Worm (Caenorhabditis elegans) whole organism, L4 larva: ENCODE measurements around the gene act-2.

Experiments used
- D1046.2 ChIP-seq: fragments of 200-800 bp; sonication (Bioruptor generic); IDR thresholded peaks from 2 replicates; pipeline ENCODE4 v1.3.6; 2022; ENCODE audit warnings: missing genetic modification characterization, missing compliant biosample characterization
- F10B5.3 ChIP-seq: sonication (generic microtip); optimal IDR thresholded peaks from 2 replicates; lab custom pipeline; 2016; ENCODE audit warnings: mild to moderate bottlenecking, missing genetic modification characterization, missing compliant biosample characterization
- F37D6.2 ChIP-seq: sonication (generic microtip); optimal IDR thresholded peaks from 2 replicates; lab custom pipeline; 2016; ENCODE audit warnings: mild to moderate bottlenecking, missing genetic modification characterization, missing compliant biosample characterization
- F44E2.7 ChIP-seq: fragments of 200-800 bp; sonication (Bioruptor generic); IDR thresholded peaks from 2 replicates; pipeline ENCODE4 v2.1.2; 2022; ENCODE audit warnings: missing genetic modification characterization, missing compliant biosample characterization
- R02D3.7 ChIP-seq: fragments of 150-350 bp; sonication (generic microtip); optimal IDR thresholded peaks from 3 replicates; lab custom pipeline; 2014; ENCODE audit warnings: missing biosample characterization, missing genetic modification characterization
- T26A8.4 ChIP-seq: fragments of 200-800 bp; sonication (Bioruptor generic); IDR thresholded peaks from 2 replicates; pipeline ENCODE4 v1.3.6; 2022; ENCODE audit warnings: missing genetic modification characterization, missing compliant biosample characterization
- Y105C5A.15 ChIP-seq: fragments of 200-800 bp; sonication (Bioruptor generic); IDR thresholded peaks from 2 replicates; pipeline ENCODE4 v1.3.6; 2022; ENCODE audit warnings: missing genetic modification characterization, missing compliant biosample characterization
- Y48G9A.11 ChIP-seq: fragments of 200-800 bp; sonication (Bioruptor generic); IDR thresholded peaks from 2 replicates; pipeline ENCODE4 v1.3.6; 2022; ENCODE audit warnings: missing genetic modification reagents, missing genetic modification characterization, missing compliant biosample characterization
- Y75B8A.6 ChIP-seq: fragments of 200-800 bp; sonication (Bioruptor generic); IDR thresholded peaks from 2 replicates; pipeline ENCODE4 v1.3.6; 2022; ENCODE audit warnings: missing genetic modification reagents, missing genetic modification characterization, missing compliant biosample characterization
- ZK546.5 ChIP-seq, 2 experiments: sonication (generic microtip); optimal IDR thresholded peaks; 2 replicates each; lab custom pipeline; 2017; ENCODE audit warnings: missing biosample characterization in 2 of 2, missing genetic modification characterization in 2 of 2
- aly-2 ChIP-seq: sonication (generic microtip); optimal IDR thresholded peaks from 2 replicates; lab custom pipeline; 2018; ENCODE audit warnings: missing biosample characterization, missing genetic modification characterization
- attf-4 ChIP-seq: sonication (generic microtip); optimal IDR thresholded peaks from 3 replicates; lab custom pipeline; 2017; ENCODE audit warnings: missing biosample characterization, missing genetic modification characterization
- ceh-20 ChIP-seq: fragments of 200-800 bp; sonication (Bioruptor generic); IDR thresholded peaks from 2 replicates; pipeline ENCODE4 v1.3.6; 2022; ENCODE audit warnings: missing genetic modification reagents, missing genetic modification characterization, missing compliant biosample characterization
- ceh-82 ChIP-seq: sonication (generic microtip); optimal IDR thresholded peaks from 2 replicates; lab custom pipeline; 2017; ENCODE audit warnings: missing biosample characterization, missing genetic modification characterization
- ces-1 ChIP-seq: fragments of 150-350 bp; sonication (generic microtip); optimal IDR thresholded peaks from 4 replicates; lab custom pipeline; 2014; ENCODE audit warnings: missing biosample characterization, missing genetic modification reagents, missing genetic modification characterization
- cey-2 ChIP-seq: sonication (generic microtip); optimal IDR thresholded peaks from 3 replicates; lab custom pipeline; 2017; ENCODE audit warnings: missing genetic modification characterization, mild to moderate bottlenecking, missing compliant biosample characterization, antibody characterized with exemption, borderline replicate concordance; ENCODE audit not compliant: insufficient read depth
- ctbp-1 ChIP-seq: fragments of 200-800 bp; sonication (Bioruptor generic); IDR thresholded peaks from 2 replicates; pipeline ENCODE4 v1.3.6; 2022; ENCODE audit warnings: missing genetic modification reagents, missing genetic modification characterization, missing compliant biosample characterization
- daf-19 ChIP-seq: fragments of 200-800 bp; sonication (Bioruptor generic); conservative IDR thresholded peaks from 2 replicates; pipeline ENCODE4 v1.3.6; 2022; ENCODE audit warnings: missing genetic modification characterization, missing compliant biosample characterization
- dmd-8 ChIP-seq: fragments of 200-800 bp; sonication (Bioruptor generic); IDR thresholded peaks from 2 replicates; pipeline ENCODE4 v1.3.6; 2022; ENCODE audit warnings: missing genetic modification characterization, missing compliant biosample characterization
- dmd-9 ChIP-seq: fragments of 200-800 bp; sonication (Bioruptor generic); IDR thresholded peaks from 2 replicates; pipeline ENCODE4 v1.3.6; 2022; ENCODE audit warnings: missing genetic modification reagents, missing genetic modification characterization, missing compliant biosample characterization
- egl-27 ChIP-seq: sonication (generic microtip); optimal IDR thresholded peaks from 3 replicates; lab custom pipeline; 2017; ENCODE audit warnings: missing biosample characterization, missing genetic modification reagents, missing genetic modification characterization
- hlh-30 ChIP-seq: sonication (generic microtip); optimal IDR thresholded peaks from 2 replicates; lab custom pipeline; 2017; ENCODE audit warnings: antibody characterized with exemption, mild to moderate bottlenecking, missing genetic modification characterization, missing compliant biosample characterization; ENCODE audit not compliant: insufficient read depth
- hmg-1.1 ChIP-seq: fragments of 200-800 bp; sonication (Bioruptor generic); IDR thresholded peaks from 2 replicates; pipeline ENCODE4 v1.3.6; 2022; ENCODE audit warnings: missing genetic modification reagents, missing genetic modification characterization, missing compliant biosample characterization
- jun-1 ChIP-seq: fragments of 150-350 bp; optimal IDR thresholded peaks from 2 replicates; lab custom pipeline; 2014; ENCODE audit warnings: missing biosample characterization, missing genetic modification reagents, missing genetic modification characterization
- lin-29 ChIP-seq: fragments of 200-800 bp; sonication (Bioruptor generic); IDR thresholded peaks from 2 replicates; pipeline ENCODE4 v1.3.6; 2022; ENCODE audit warnings: missing genetic modification reagents, missing genetic modification characterization, missing compliant biosample characterization
- lin-38 ChIP-seq: fragments of 200-800 bp; sonication (Bioruptor generic); IDR thresholded peaks from 2 replicates; pipeline ENCODE4 v1.3.6; 2022; ENCODE audit warnings: missing genetic modification reagents, missing genetic modification characterization, missing compliant biosample characterization
- lir-3 ChIP-seq: sonication (generic microtip); optimal IDR thresholded peaks from 2 replicates; lab custom pipeline; 2016; ENCODE audit warnings: mild to moderate bottlenecking, missing genetic modification characterization, missing compliant biosample characterization
- madf-9 ChIP-seq: fragments of 200-800 bp; sonication (Bioruptor generic); conservative IDR thresholded peaks from 2 replicates; pipeline ENCODE4 v1.3.6; 2022; ENCODE audit warnings: missing genetic modification reagents, missing genetic modification characterization, missing compliant biosample characterization
- mdt-29 ChIP-seq: fragments of 200-800 bp; sonication (Bioruptor generic); IDR thresholded peaks from 2 replicates; pipeline ENCODE4 v1.3.6; 2022; ENCODE audit warnings: missing genetic modification reagents, missing genetic modification characterization, missing compliant biosample characterization
- mes-2 ChIP-seq: sonication (generic microtip); optimal IDR thresholded peaks from 2 replicates; lab custom pipeline; 2016; ENCODE audit warnings: missing genotype, mild to moderate bottlenecking, missing genetic modification characterization, missing compliant biosample characterization; ENCODE audit not compliant: poor library complexity, severe bottlenecking
- mxl-2 ChIP-seq: fragments of 200-800 bp; sonication (Bioruptor generic); conservative IDR thresholded peaks from 2 replicates; pipeline ENCODE4 v1.3.6; 2022; ENCODE audit warnings: missing genetic modification reagents, missing genetic modification characterization, missing compliant biosample characterization
- nhr-102 ChIP-seq: sonication (generic microtip); optimal IDR thresholded peaks from 2 replicates; lab custom pipeline; 2016; ENCODE audit warnings: mild to moderate bottlenecking, missing genetic modification characterization, moderate library complexity, missing compliant biosample characterization
- nhr-11 ChIP-seq: fragments of 150-350 bp; optimal IDR thresholded peaks from 2 replicates; lab custom pipeline; 2014; ENCODE audit warnings: missing biosample characterization, missing genetic modification characterization
- nhr-237 ChIP-seq: sonication (generic microtip); optimal IDR thresholded peaks from 2 replicates; lab custom pipeline; 2017; ENCODE audit warnings: missing biosample characterization, missing genetic modification characterization
- nhr-28 ChIP-seq: fragments of 150-350 bp; optimal IDR thresholded peaks from 2 replicates; lab custom pipeline; 2014; ENCODE audit warnings: missing biosample characterization, missing genetic modification characterization
- nhr-41 ChIP-seq: fragments of 200-800 bp; sonication (Bioruptor generic); IDR thresholded peaks from 2 replicates; pipeline ENCODE4 v1.3.6; 2022; ENCODE audit warnings: missing genetic modification reagents, missing genetic modification characterization, missing compliant biosample characterization
- nhr-42 ChIP-seq: fragments of 200-800 bp; sonication (Bioruptor generic); IDR thresholded peaks from 2 replicates; pipeline ENCODE4 v1.3.6; 2022; ENCODE audit warnings: missing genetic modification characterization, missing compliant biosample characterization
- nhr-6 ChIP-seq: fragments of 150-350 bp; optimal IDR thresholded peaks from 2 replicates; lab custom pipeline; 2014; ENCODE audit warnings: missing biosample characterization, missing genetic modification characterization
- pqm-1 ChIP-seq: sonication (generic microtip); optimal IDR thresholded peaks from 2 replicates; lab custom pipeline; 2017; ENCODE audit warnings: missing biosample characterization, missing genetic modification characterization
- skn-1 ChIP-seq: fragments of 150-350 bp; optimal IDR thresholded peaks from 2 replicates; lab custom pipeline; 2014; ENCODE audit warnings: missing biosample characterization, missing genetic modification characterization
- snpc-1.2 ChIP-seq: fragments of 200-800 bp; sonication (Bioruptor generic); IDR thresholded peaks from 2 replicates; pipeline ENCODE4 v1.3.6; 2022; ENCODE audit warnings: missing genetic modification reagents, missing genetic modification characterization, missing compliant biosample characterization
- snpc-4 ChIP-seq: fragments of 150-350 bp; optimal IDR thresholded peaks from 2 replicates; lab custom pipeline; 2014; ENCODE audit warnings: missing biosample characterization, missing genetic modification characterization
- spr-3 ChIP-seq: fragments of 200-800 bp; sonication (Bioruptor generic); optimal IDR thresholded peaks from 2 replicates; lab custom pipeline; 2018; ENCODE audit warnings: mild to moderate bottlenecking, missing genetic modification characterization, missing compliant biosample characterization
- tag-97 ChIP-seq: fragments of 200-800 bp; sonication (Bioruptor generic); IDR thresholded peaks from 2 replicates; pipeline ENCODE4 v1.3.6; 2022; ENCODE audit warnings: missing genetic modification characterization, missing compliant biosample characterization
- tra-1 ChIP-seq: fragments of 200-800 bp; sonication (Bioruptor generic); IDR thresholded peaks from 2 replicates; pipeline ENCODE4 v1.3.6; 2022; ENCODE audit warnings: missing genetic modification reagents, missing genetic modification characterization, missing compliant biosample characterization
- unc-39 ChIP-seq: sonication (generic microtip); optimal IDR thresholded peaks from 2 replicates; lab custom pipeline; 2017; ENCODE audit warnings: missing biosample characterization, missing genetic modification characterization
- unc-62 ChIP-seq, 3 experiments: fragments of 150-350 bp in 1 of 3; sonication (generic microtip); optimal IDR thresholded peaks in 2 of 3; peaks in 1 of 3; 1 replicate in 1 of 3; 2 replicates in 2 of 3; lab custom pipeline; 2014 to 2017; ENCODE audit warnings: missing biosample characterization in 3 of 3, missing genetic modification characterization in 3 of 3, missing genetic modification reagents in 3 of 3, missing genotype in 1 of 3
- vab-7 ChIP-seq: fragments of 200-800 bp; sonication (Bioruptor generic); IDR thresholded peaks from 2 replicates; pipeline ENCODE4 v1.3.6; 2022; ENCODE audit warnings: missing genetic modification reagents, missing genetic modification characterization, missing compliant biosample characterization
- zag-1 ChIP-seq: fragments of 150-350 bp; optimal IDR thresholded peaks from 2 replicates; lab custom pipeline; 2014; ENCODE audit warnings: missing biosample characterization, missing genetic modification characterization
- zip-2 ChIP-seq: fragments of 150-350 bp; optimal IDR thresholded peaks from 2 replicates; lab custom pipeline; 2014; ENCODE audit warnings: missing biosample characterization, missing genetic modification characterization
- ztf-11 ChIP-seq: fragments of 150-350 bp; optimal IDR thresholded peaks from 2 replicates; lab custom pipeline; 2014; ENCODE audit warnings: missing biosample characterization, missing genetic modification characterization

act-2 gene

DNA sequence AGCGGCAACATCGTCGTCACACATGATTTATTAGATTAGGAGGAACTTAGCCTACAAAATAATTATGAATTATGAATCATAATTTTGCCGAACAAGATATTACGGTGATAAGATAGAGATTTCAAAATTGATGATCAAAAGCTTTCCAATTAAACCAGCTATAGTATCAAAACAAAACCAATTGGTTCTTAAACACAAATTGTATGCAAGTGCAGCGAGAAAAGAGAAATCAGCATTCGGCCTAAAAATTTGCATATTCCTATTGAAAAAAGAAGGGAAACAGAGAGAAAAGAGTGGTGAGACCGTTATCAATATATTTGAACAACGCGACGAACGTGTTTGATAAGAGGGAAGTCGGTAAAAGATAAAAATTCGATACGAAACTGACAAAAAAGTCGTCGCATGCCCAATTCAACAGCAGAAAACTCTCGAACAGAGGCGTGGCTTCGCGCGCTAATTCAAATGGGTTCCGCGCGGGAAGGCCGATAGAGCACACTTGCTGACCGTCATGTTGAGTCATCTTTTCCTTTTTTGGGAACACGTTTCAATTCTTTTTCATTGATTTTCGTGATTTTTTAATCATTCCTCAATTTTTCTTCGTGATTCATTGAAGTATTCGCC is at the start of gene act-2 (continued):
- TF ChIP-seq snpc-1.2 (GFP tag; lab: Robert Waterston, UW) (no peak), aly-2 (tag; lab: Kevin White, UChicago) (no peak), ztf-11 (tag; lab: Kevin White, UChicago) (no peak), snpc-4 (tag; lab: Kevin White, UChicago) (no peak), Y75B8A.6 (GFP tag; lab: Robert Waterston, UW) (no peak), nhr-6 (tag; lab: Kevin White, UChicago) (peak; percentile 61), T26A8.4 (GFP tag; lab: Robert Waterston, UW) (no peak), ceh-82 (tag; lab: Kevin White, UChicago) (no peak), zag-1 (tag; lab: Kevin White, UChicago) (no peak), Y48G9A.11 (0 out of 2 replicates have a peak, but pooled peaks have one; percentile 42), dmd-8 (GFP tag; lab: Robert Waterston, UW) (no peak), ctbp-1 (0 out of 2 replicates have a peak, but pooled peaks have one; percentile 26), Y105C5A.15 (no peak), mdt-29 (GFP tag; lab: Robert Waterston, UW) (0 out of 2 replicates have a peak, but pooled peaks have one; percentile 32), nhr-42 (GFP tag; lab: Robert Waterston, UW) (no peak), ceh-20 (GFP tag; lab: Robert Waterston, UW) (no peak), skn-1 (tag; lab: Kevin White, UChicago) (no peak), ces-1 (no peak), pqm-1 (tag; lab: Kevin White, UChicago) (peak; percentile 71), jun-1 (tag; lab: Kevin White, UChicago) (no peak), R02D3.7 (tag; lab: Kevin White, UChicago) (no peak), nhr-102 (tag; lab: Kevin White, UChicago) (no peak), mxl-2 (GFP tag; lab: Robert Waterston, UW) (no peak), hlh-30 (tag; lab: Kevin White, UChicago) (peak; percentile 88), lin-29 (GFP tag; lab: Robert Waterston, UW) (no peak), spr-3 (GFP tag; lab: Kevin White, UChicago) (no peak), tag-97 (GFP tag; lab: Robert Waterston, UW) (no peak), zip-2 (tag; lab: Kevin White, UChicago) (no peak), nhr-11 (tag; lab: Kevin White, UChicago) (peak; percentile 45), D1046.2 (GFP tag; lab: Robert Waterston, UW) (no peak), nhr-41 (no peak), lir-3 (tag; lab: Kevin White, UChicago) (no peak), cey-2 (no peak), hmg-1.1 (GFP tag; lab: Robert Waterston, UW) (peak; percentile 57; the same call in 1 of the 2 replicates), vab-7 (peak; percentile 42; the same call in 1 of the 2 replicates), lin-38 (GFP tag; lab: Robert Waterston, UW) (peak; percentile 94), F10B5.3 (tag; lab: Kevin White, UChicago) (no peak), daf-19 (GFP tag; lab: Robert Waterston, UW) (no peak), F37D6.2 (tag; lab: Kevin White, UChicago) (no peak), ZK546.5 (tag; optimal IDR thresholded peaks at IDR 0.05; lab: Kevin White, UChicago) (no peak), egl-27 (no peak), attf-4 (tag; lab: Kevin White, UChicago) (no peak), unc-62 (GFP tag; optimal IDR thresholded peaks at IDR 0.05 in 1 of 2; lab: Kevin White, UChicago) (no peak), unc-62 (tag; optimal IDR thresholded peaks at IDR 0.05; lab: Kevin White, UChicago) (no peak), nhr-237 (tag; lab: Kevin White, UChicago) (no peak), mes-2 (tag; lab: Kevin White, UChicago) (peak; percentile 76), F44E2.7 (GFP tag; lab: Robert Waterston, UW) (no peak), madf-9 (peak; percentile 59; the same call in 1 of the 2 replicates), unc-39 (tag; lab: Kevin White, UChicago) (no peak), nhr-28 (tag; lab: Kevin White, UChicago) (peak; percentile 55), dmd-9 (GFP tag; lab: Robert Waterston, UW) (no peak), tra-1 (GFP tag; lab: Robert Waterston, UW) (0 out of 2 replicates have a peak, but pooled peaks have one; percentile 45)
